Worm (Caenorhabditis elegans) whole organism, mixed stage, embryonic: ENCODE measurements around the gene K02D10.3.

Source experiments
- drap-1 ChIP-seq: fragments of 200-800 bp; sonication (Bioruptor generic); optimal IDR thresholded peaks from 3 replicates; lab custom pipeline; 2018; ENCODE audit warnings: mild to moderate bottlenecking, missing genetic modification characterization, missing compliant biosample characterization
- lsy-2 ChIP-seq: fragments of 150-350 bp; optimal IDR thresholded peaks from 2 replicates; lab custom pipeline; 2014; ENCODE audit warnings: missing biosample characterization, missing genetic modification characterization
- mab-5 ChIP-seq: fragments of 150-350 bp; optimal IDR thresholded peaks from 2 replicates; lab custom pipeline; 2014; ENCODE audit warnings: missing biosample characterization, missing genetic modification characterization
- mls-2 ChIP-seq: sonication (generic microtip); optimal IDR thresholded peaks from 2 replicates; lab custom pipeline; 2016; ENCODE audit warnings: mild to moderate bottlenecking, missing genetic modification characterization, moderate library complexity, missing compliant biosample characterization
- nhr-76 ChIP-seq: sonication (generic microtip); optimal IDR thresholded peaks from 2 replicates; lab custom pipeline; 2017; ENCODE audit warnings: missing biosample characterization, missing genetic modification characterization
- sem-2 ChIP-seq: fragments of 200-800 bp; sonication (Bioruptor generic); optimal IDR thresholded peaks from 2 replicates; lab custom pipeline; 2018; ENCODE audit warnings: mild to moderate bottlenecking, missing genetic modification characterization, missing compliant biosample characterization
- snpc-4 ChIP-seq: fragments of 150-350 bp; optimal IDR thresholded peaks from 2 replicates; lab custom pipeline; 2014; ENCODE audit warnings: missing biosample characterization, missing genetic modification characterization
- unc-120 ChIP-seq: sonication (generic microtip); optimal IDR thresholded peaks from 2 replicates; lab custom pipeline; 2017; ENCODE audit warnings: missing genetic modification characterization, missing compliant biosample characterization; ENCODE audit not compliant: poor library complexity, severe bottlenecking
- unc-62 ChIP-seq: fragments of 150-350 bp; optimal IDR thresholded peaks from 2 replicates; lab custom pipeline; 2014; ENCODE audit warnings: missing biosample characterization, missing genetic modification reagents, missing genetic modification characterization
- ztf-11 ChIP-seq: fragments of 150-350 bp; optimal IDR thresholded peaks from 2 replicates; lab custom pipeline; 2014; ENCODE audit warnings: missing biosample characterization, missing genetic modification characterization

DNA sequence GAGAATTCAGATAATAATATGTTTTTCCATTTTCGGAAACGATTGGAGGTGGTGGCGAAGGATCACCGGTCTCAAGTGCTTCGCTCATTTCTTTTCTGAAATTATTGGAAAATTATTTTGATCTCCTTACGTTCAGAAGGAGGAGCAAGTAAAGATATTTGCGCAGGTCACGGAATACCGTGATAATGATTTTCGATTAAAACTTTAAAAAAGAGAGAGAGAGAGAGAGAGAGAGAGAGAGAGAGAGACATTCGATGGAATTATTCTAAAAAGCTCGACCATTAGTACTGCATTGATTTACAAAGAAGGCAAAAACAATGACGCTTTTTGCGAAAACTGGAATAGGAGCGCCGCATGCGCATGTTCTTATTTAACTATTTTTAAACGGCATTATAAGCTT lies 20.5 kb upstream of the K02D10.3 start, which contains the start of gene ztf-1:
- TF ChIP-seq mls-2 (tag; lab: Kevin White, UChicago): no peak
- no peak for TF ChIP-seq mab-5 (tag; lab: Kevin White, UChicago)
- no peak for TF ChIP-seq ztf-11 (tag; lab: Kevin White, UChicago)
- TF ChIP-seq drap-1 (GFP tag; lab: Kevin White, UChicago): no peak
- no peak for TF ChIP-seq snpc-4 (tag; lab: Kevin White, UChicago)
- no peak for TF ChIP-seq nhr-76 (tag; lab: Kevin White, UChicago)
- no peak for TF ChIP-seq unc-120 (tag; lab: Kevin White, UChicago)
- TF ChIP-seq unc-62: no peak
- no peak for TF ChIP-seq sem-2 (GFP tag; lab: Kevin White, UChicago)
- no peak for TF ChIP-seq lsy-2 (tag; lab: Kevin White, UChicago)
